Fruit fly (Drosophila melanogaster): ENCODE data around the gene CG42758.

DNA sequence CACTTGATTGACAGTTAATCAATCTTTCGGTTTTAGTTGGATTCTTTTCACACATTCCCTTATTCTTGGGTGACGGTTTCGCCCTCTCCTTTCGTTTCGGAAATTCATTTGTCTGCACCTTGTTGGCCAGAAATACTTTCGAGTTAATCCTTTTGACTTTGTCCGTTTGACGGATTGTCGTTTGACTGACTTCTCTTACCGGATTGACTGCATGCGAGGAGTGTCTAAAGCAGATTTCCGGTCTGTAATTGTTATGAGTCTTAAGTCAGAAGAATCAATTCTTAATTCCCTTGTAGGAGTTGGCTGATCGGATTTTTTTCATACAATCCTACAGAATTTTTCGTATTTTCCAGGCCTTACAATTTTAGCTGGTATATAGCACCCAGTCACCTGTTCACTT, 15.5 kb downstream of the CG42758 start:
- TF ChIP-seq spab (GFP tag; optimal IDR thresholded peaks at IDR 0.05) (no peak), fd85E (GFP tag; optimal IDR thresholded peaks at IDR 0.05) (no peak), CG6854 (GFP tag; optimal IDR thresholded peaks at IDR 0.05) (no peak), cyc (GFP tag; optimal IDR thresholded peaks at IDR 0.05) (no peak), dac (GFP tag; optimal IDR thresholded peaks at IDR 0.05) (no peak), Lpt (GFP tag; optimal IDR thresholded peaks at IDR 0.05) (no peak)

Data from whole organism, prepupa.